Worm (Caenorhabditis elegans) whole organism, L3 larva: ENCODE data around the gene C14C11.1.

Source experiments
- R02D3.7 ChIP-seq: fragments of 150-350 bp; optimal IDR thresholded peaks from 2 replicates; lab custom pipeline; 2014; ENCODE audit warnings: missing biosample characterization, missing genetic modification characterization
- ZK546.5 ChIP-seq: sonication (generic microtip); optimal IDR thresholded peaks from 2 replicates; lab custom pipeline; 2017; ENCODE audit warnings: missing biosample characterization, missing genetic modification characterization
- ceh-82 ChIP-seq: fragments of 150-350 bp; optimal IDR thresholded peaks from 2 replicates; lab custom pipeline; 2014; ENCODE audit warnings: missing biosample characterization, missing genetic modification characterization
- daf-12 ChIP-seq: fragments of 150-350 bp; optimal IDR thresholded peaks from 2 replicates; lab custom pipeline; 2014; ENCODE audit warnings: missing biosample characterization, missing genetic modification reagents, missing genetic modification characterization
- egl-27 ChIP-seq: sonication (generic microtip); optimal IDR thresholded peaks from 4 replicates; lab custom pipeline; 2017; ENCODE audit warnings: missing biosample characterization, missing genetic modification reagents, missing genetic modification characterization
- egl-5 ChIP-seq: fragments of 150-350 bp; optimal IDR thresholded peaks from 2 replicates; lab custom pipeline; 2017; ENCODE audit warnings: missing biosample characterization, missing genetic modification reagents, missing genetic modification characterization, inconsistent platforms
- fkh-10 ChIP-seq: sonication (generic microtip); optimal IDR thresholded peaks from 2 replicates; lab custom pipeline; 2017; ENCODE audit warnings: missing biosample characterization, missing genetic modification reagents, missing genetic modification characterization
- fkh-2 ChIP-seq: fragments of 150-350 bp; optimal IDR thresholded peaks from 2 replicates; lab custom pipeline; 2014; ENCODE audit warnings: missing biosample characterization, missing genetic modification reagents, missing genetic modification characterization
- mdl-1 ChIP-seq: fragments of 150-350 bp; optimal IDR thresholded peaks from 2 replicates; lab custom pipeline; 2014; ENCODE audit warnings: missing biosample characterization, missing genetic modification characterization
- nhr-12 ChIP-seq: fragments of 150-350 bp; optimal IDR thresholded peaks from 2 replicates; lab custom pipeline; 2014; ENCODE audit warnings: missing biosample characterization, missing genetic modification characterization
- nhr-23 ChIP-seq: fragments of 150-350 bp; optimal IDR thresholded peaks from 2 replicates; lab custom pipeline; 2014; ENCODE audit warnings: missing biosample characterization, missing genetic modification reagents, missing genetic modification characterization
- tbx-2 ChIP-seq: sonication (generic microtip); optimal IDR thresholded peaks from 2 replicates; lab custom pipeline; 2016; ENCODE audit warnings: mild to moderate bottlenecking, missing genetic modification characterization, missing compliant biosample characterization
- unc-39 ChIP-seq: sonication (generic microtip); optimal IDR thresholded peaks from 4 replicates; lab custom pipeline; 2017; ENCODE audit warnings: missing biosample characterization, missing genetic modification characterization
- unc-62 ChIP-seq: fragments of 150-350 bp; sonication (generic microtip); optimal IDR thresholded peaks from 4 replicates; lab custom pipeline; 2014; ENCODE audit warnings: missing biosample characterization, missing genetic modification reagents, missing genetic modification characterization
- ztf-11 ChIP-seq: fragments of 150-350 bp; optimal IDR thresholded peaks from 2 replicates; lab custom pipeline; 2014; ENCODE audit warnings: missing biosample characterization, missing genetic modification characterization
- ztf-4 ChIP-seq: fragments of 150-350 bp; optimal IDR thresholded peaks from 2 replicates; lab custom pipeline; 2014; ENCODE audit warnings: missing biosample characterization, missing genetic modification characterization

The C14C11.1 gene

DNA sequence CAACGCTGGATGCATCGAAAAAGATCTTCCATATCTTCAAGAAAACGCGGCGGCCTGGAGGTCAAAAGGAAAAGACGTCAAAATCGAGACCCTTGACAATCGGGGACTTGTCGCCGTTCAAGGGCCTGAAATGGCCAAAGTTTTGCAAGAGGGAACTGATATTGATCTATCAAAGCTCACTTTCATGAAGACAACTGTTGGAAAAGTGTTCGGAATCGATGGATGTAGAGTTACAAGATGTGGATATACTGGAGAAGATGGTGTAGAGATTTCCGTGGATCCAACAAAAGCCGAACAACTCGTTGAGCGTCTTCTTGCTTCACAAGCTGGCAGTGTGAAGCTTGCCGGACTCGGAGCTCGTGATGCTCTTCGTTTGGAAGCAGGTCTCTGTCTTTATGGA, 50.1 kb downstream of the C14C11.1 start:
- TF ChIP-seq ZK546.5 (tag; lab: Kevin White, UChicago) = no peak
- no peak for TF ChIP-seq unc-39 (tag; lab: Kevin White, UChicago)
- no peak for TF ChIP-seq ceh-82 (tag; lab: Kevin White, UChicago)
- no peak for TF ChIP-seq nhr-12 (tag; lab: Kevin White, UChicago)
- no peak for TF ChIP-seq egl-27
- TF ChIP-seq nhr-23 (tag; lab: Kevin White, UChicago) = no peak
- TF ChIP-seq mdl-1 (tag; lab: Kevin White, UChicago) = no peak
- no peak for TF ChIP-seq ztf-4 (tag; lab: Kevin White, UChicago)
- no peak for TF ChIP-seq unc-62 (GFP tag; lab: Kevin White, UChicago)
- no peak for TF ChIP-seq R02D3.7 (tag; lab: Kevin White, UChicago)
- TF ChIP-seq ztf-11 (tag; lab: Kevin White, UChicago) = no peak
- no peak for TF ChIP-seq egl-5 (tag; lab: Kevin White, UChicago)
- TF ChIP-seq daf-12 (tag; lab: Kevin White, UChicago) = no peak
- TF ChIP-seq tbx-2 (tag; lab: Kevin White, UChicago) = no peak
- TF ChIP-seq fkh-10 (GFP tag; lab: Kevin White, UChicago) = no peak
- no peak for TF ChIP-seq fkh-2 (tag; lab: Kevin White, UChicago)
